Fruit fly (Drosophila melanogaster) whole organism, embryonic: Measurements from ENCODE around the gene CG3534.

Source experiments
- Abd-B ChIP-seq: fragments of 200-800 bp; sonication (Bioruptor generic); optimal IDR thresholded peaks from 2 replicates; lab custom pipeline; 2018; ENCODE audit warnings: missing biosample characterization, mild to moderate bottlenecking, missing genetic modification characterization, moderate library complexity
- B-H2 ChIP-seq: fragments of 200-800 bp; sonication (Bioruptor generic); optimal IDR thresholded peaks from 2 replicates; lab custom pipeline; 2018; ENCODE audit warnings: missing biosample characterization, mild to moderate bottlenecking, missing genetic modification characterization
- CG10959 ChIP-seq: fragments of 200-800 bp; sonication (Bioruptor generic); IDR thresholded peaks from 2 replicates; pipeline ENCODE4 v1.3.6; 2022; ENCODE audit warnings: missing biosample characterization, missing genetic modification characterization
- CG11456 ChIP-seq: fragments of 200-800 bp; sonication (Bioruptor generic); IDR thresholded peaks from 3 replicates; pipeline ENCODE4 v1.3.6; 2022; ENCODE audit warnings: missing biosample characterization, missing genetic modification characterization
- CG11695 ChIP-seq: fragments of 200-800 bp; sonication (Bioruptor generic); IDR thresholded peaks from 3 replicates; pipeline ENCODE4 v1.3.6; 2022; ENCODE audit warnings: missing biosample characterization, missing genetic modification characterization
- CG12769 ChIP-seq: fragments of 200-800 bp; sonication (Bioruptor generic); optimal IDR thresholded peaks from 2 replicates; lab custom pipeline; 2019; ENCODE audit warnings: missing biosample characterization, mild to moderate bottlenecking, missing genetic modification characterization, moderate library complexity
- CG13123 ChIP-seq: fragments of 200-800 bp; sonication (Bioruptor generic); optimal IDR thresholded peaks from 2 replicates; lab custom pipeline; 2016; ENCODE audit warnings: missing biosample characterization, missing genetic modification characterization
- CG13624 ChIP-seq: fragments of 200-800 bp; sonication (Bioruptor generic); optimal IDR thresholded peaks from 2 replicates; lab custom pipeline; 2016; ENCODE audit warnings: missing biosample characterization, missing genetic modification characterization
- CG14441 ChIP-seq: fragments of 200-800 bp; sonication (Bioruptor generic); IDR thresholded peaks from 2 replicates; pipeline ENCODE4 v1.3.6; 2022; ENCODE audit warnings: missing biosample characterization, missing genetic modification characterization
- CG15479 ChIP-seq: fragments of 200-800 bp; sonication (Bioruptor generic); optimal IDR thresholded peaks from 3 replicates; lab custom pipeline; 2019; ENCODE audit warnings: missing biosample characterization, mild to moderate bottlenecking, missing genetic modification characterization, moderate library complexity
- CG15601 ChIP-seq: fragments of 200-800 bp; sonication (Bioruptor generic); optimal IDR thresholded peaks from 3 replicates; lab custom pipeline; 2019; ENCODE audit warnings: missing biosample characterization, mild to moderate bottlenecking, missing genetic modification characterization, moderate library complexity
- CG15696 ChIP-seq: fragments of 200-800 bp; sonication (Bioruptor generic); optimal IDR thresholded peaks from 2 replicates; lab custom pipeline; 2019; ENCODE audit warnings: missing biosample characterization, mild to moderate bottlenecking, missing genetic modification characterization, moderate library complexity
- CG30431 ChIP-seq: fragments of 200-800 bp; sonication (Bioruptor generic); optimal IDR thresholded peaks from 2 replicates; lab custom pipeline; 2017; ENCODE audit warnings: missing biosample characterization, missing genetic modification characterization
- CG3726 ChIP-seq: fragments of 200-800 bp; sonication (Bioruptor generic); IDR thresholded peaks from 3 replicates; pipeline ENCODE4, ENCODE4 v1.3.6; 2022; ENCODE audit warnings: missing biosample characterization, missing genetic modification characterization
- CG43689 ChIP-seq: fragments of 200-800 bp; sonication (Bioruptor generic); IDR thresholded peaks from 2 replicates; pipeline ENCODE4 v1.3.6; 2022; ENCODE audit warnings: missing biosample characterization, missing genetic modification characterization
- CG7271 ChIP-seq: fragments of 200-800 bp; sonication (Bioruptor generic); optimal IDR thresholded peaks from 2 replicates; lab custom pipeline; 2018; ENCODE audit warnings: missing biosample characterization, mild to moderate bottlenecking, missing genetic modification characterization, moderate library complexity
- CG7357 ChIP-seq: fragments of 200-800 bp; sonication (Bioruptor generic); IDR thresholded peaks from 3 replicates; pipeline ENCODE4 v1.3.6; 2022; ENCODE audit warnings: missing biosample characterization, missing genetic modification characterization
- Chrac-16 ChIP-seq: fragments of 200-800 bp; sonication (Bioruptor generic); optimal IDR thresholded peaks from 3 replicates; lab custom pipeline; 2016; ENCODE audit warnings: missing biosample characterization, missing genetic modification characterization
- CoRest ChIP-seq: fragments of 200-800 bp; sonication (Bioruptor generic); optimal IDR thresholded peaks from 3 replicates; lab custom pipeline; 2018; ENCODE audit warnings: missing biosample characterization, mild to moderate bottlenecking, missing genetic modification characterization, moderate library complexity
- Deaf1 ChIP-seq: fragments of 200-800 bp; optimal IDR thresholded peaks from 3 replicates; lab custom pipeline; 2019; ENCODE audit warnings: missing biosample characterization, mild to moderate bottlenecking, missing genetic modification characterization, moderate library complexity
- E2f1 ChIP-seq: fragments of 200-800 bp; sonication (Bioruptor generic); IDR thresholded peaks from 2 replicates; pipeline ENCODE4 v1.3.6; 2022; ENCODE audit warnings: missing biosample characterization, missing genetic modification characterization
- HmgZ ChIP-seq: fragments of 200-800 bp; sonication (Bioruptor generic); optimal IDR thresholded peaks from 2 replicates; lab custom pipeline; 2018; ENCODE audit warnings: missing biosample characterization, mild to moderate bottlenecking, missing genetic modification characterization
- Lhr ChIP-seq: fragments of 200-800 bp; sonication (Bioruptor generic); optimal IDR thresholded peaks from 3 replicates; lab custom pipeline; 2017; ENCODE audit warnings: mild to moderate bottlenecking, missing biosample characterization, missing genetic modification reagents, missing genetic modification characterization
- Nf-YB ChIP-seq: fragments of 200-800 bp; sonication (Bioruptor generic); optimal IDR thresholded peaks from 3 replicates; lab custom pipeline; 2019; ENCODE audit warnings: missing biosample characterization, mild to moderate bottlenecking, missing genetic modification characterization, moderate library complexity
- Xbp1 ChIP-seq: fragments of 200-800 bp; sonication (Bioruptor generic); optimal IDR thresholded peaks from 3 replicates; lab custom pipeline; 2016; ENCODE audit warnings: missing biosample characterization, mild to moderate bottlenecking, missing genetic modification characterization
- amos ChIP-seq: fragments of 200-800 bp; sonication (Bioruptor generic); IDR thresholded peaks from 2 replicates; pipeline ENCODE4 v1.3.6; 2022; ENCODE audit warnings: missing biosample characterization, missing genetic modification characterization; ENCODE audit not compliant: partially characterized antibody
- ato ChIP-seq: fragments of 200-800 bp; sonication (Bioruptor generic); IDR thresholded peaks from 2 replicates; pipeline ENCODE4 v1.3.6; 2022; ENCODE audit warnings: missing biosample characterization, missing genetic modification characterization; ENCODE audit not compliant: partially characterized antibody
- br ChIP-seq: fragments of >200 bp; optimal IDR thresholded peaks from 2 replicates; lab custom pipeline; 2017
- bsh ChIP-seq, 2 experiments: fragments of 200-800 bp; sonication (Bioruptor generic); optimal IDR thresholded peaks; 2 replicates each; lab custom pipeline; 2017 to 2018; ENCODE audit warnings: mild to moderate bottlenecking in 2 of 2, missing biosample characterization in 2 of 2, missing genetic modification characterization in 2 of 2, moderate library complexity in 1 of 2
- cad ChIP-seq: fragments of >200 bp; optimal IDR thresholded peaks from 2 replicates; lab custom pipeline; 2017; ENCODE audit warnings: missing biosample characterization, missing genetic modification characterization
- cg ChIP-seq: fragments of 200-800 bp; sonication (Bioruptor generic); optimal IDR thresholded peaks from 3 replicates; lab custom pipeline; 2019; ENCODE audit warnings: missing biosample characterization, mild to moderate bottlenecking, missing genetic modification characterization, moderate library complexity
- dysf ChIP-seq: fragments of 200-800 bp; sonication (Bioruptor generic); IDR thresholded peaks from 3 replicates; pipeline ENCODE4 v1.3.6; 2022; ENCODE audit warnings: missing biosample characterization, missing genetic modification characterization
- esg ChIP-seq: fragments of 200-800 bp; sonication (Bioruptor generic); conservative IDR thresholded peaks from 2 replicates; pipeline ENCODE4 v1.3.6; 2022; ENCODE audit warnings: missing biosample characterization, missing genetic modification characterization
- eve ChIP-seq, 2 experiments: fragments of >200 bp; optimal IDR thresholded peaks; 2 replicates each; lab custom pipeline; 2017; ENCODE audit warnings: missing biosample characterization in 2 of 2, missing genetic modification characterization in 2 of 2
- gcm ChIP-seq: fragments of 200-800 bp; sonication (Bioruptor generic); optimal IDR thresholded peaks from 2 replicates; lab custom pipeline; 2019; ENCODE audit warnings: missing biosample characterization, mild to moderate bottlenecking, missing genetic modification characterization, moderate library complexity
- gro ChIP-seq: fragments of 200-800 bp; sonication (Bioruptor generic); optimal IDR thresholded peaks from 2 replicates; lab custom pipeline; 2016; ENCODE audit warnings: missing biosample characterization, missing genetic modification characterization
- lilli ChIP-seq: fragments of 200-800 bp; sonication (Bioruptor generic); optimal IDR thresholded peaks from 3 replicates; lab custom pipeline; 2016; ENCODE audit warnings: missing biosample characterization, missing genetic modification characterization
- pho ChIP-seq: fragments of 200-800 bp; sonication (Bioruptor generic); optimal IDR thresholded peaks from 2 replicates; lab custom pipeline; 2016; ENCODE audit warnings: missing biosample characterization, missing genetic modification characterization
- pnt ChIP-seq: fragments of 200-800 bp; sonication (Bioruptor generic); optimal IDR thresholded peaks from 3 replicates; lab custom pipeline; 2016; ENCODE audit warnings: missing biosample characterization, missing genetic modification characterization
- slbo ChIP-seq: fragments of 200-800 bp; sonication (Bioruptor generic); IDR thresholded peaks from 2 replicates; pipeline ENCODE4 v1.3.6; 2022; ENCODE audit warnings: missing biosample characterization, missing genetic modification characterization
- sug ChIP-seq: fragments of 200-800 bp; optimal IDR thresholded peaks from 2 replicates; lab custom pipeline; 2019; ENCODE audit warnings: missing biosample characterization, mild to moderate bottlenecking, missing genetic modification characterization, moderate library complexity
- tll ChIP-seq, 2 experiments: fragments of 200-800 bp in 1 of 2; fragments of >200 bp in 1 of 2; sonication (Bioruptor generic) in 1 of 2; optimal IDR thresholded peaks; 2 replicates each; lab custom pipeline; 2017 to 2019; ENCODE audit warnings: missing biosample characterization in 2 of 2, missing genetic modification characterization in 2 of 2, mild to moderate bottlenecking in 1 of 2, moderate library complexity in 1 of 2
- tna ChIP-seq: fragments of 200-800 bp; sonication (Bioruptor generic); IDR thresholded peaks from 2 replicates; pipeline ENCODE4 v1.3.6; 2022; ENCODE audit warnings: missing biosample characterization, missing genetic modification characterization; ENCODE audit not compliant: partially characterized antibody
- tx ChIP-seq: fragments of 200-800 bp; sonication (Bioruptor generic); optimal IDR thresholded peaks from 2 replicates; lab custom pipeline; 2016; ENCODE audit warnings: missing biosample characterization, missing genetic modification characterization
- vvl ChIP-seq: fragments of 200-800 bp; sonication (Bioruptor generic); IDR thresholded peaks from 2 replicates; pipeline ENCODE4 v1.3.6; 2022; ENCODE audit warnings: missing biosample characterization, missing genetic modification characterization

The CG3534 gene

DNA sequence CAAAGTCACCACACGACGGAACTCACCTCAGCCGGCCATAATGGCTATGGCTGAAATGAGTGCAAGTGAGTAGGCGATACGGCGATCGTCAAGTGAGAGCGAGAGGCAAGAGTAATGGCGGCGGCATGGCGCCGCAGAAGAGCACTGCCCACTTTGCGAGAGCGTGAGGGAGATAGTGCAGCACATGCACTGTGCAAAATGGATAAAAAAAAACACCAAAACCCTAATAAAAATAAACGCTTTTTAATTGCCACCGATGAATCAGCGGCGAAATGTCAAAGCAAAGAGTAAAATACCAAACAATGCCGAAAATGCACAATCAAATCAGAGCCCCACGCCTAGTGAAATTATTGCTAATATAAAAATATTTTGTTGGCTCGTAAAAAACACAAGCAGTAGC lies 47.6 kb upstream of the CG3534 start (continued):
- no peak for TF ChIP-seq CG43689 (GFP tag; lab: Robert Waterston, UW)
- peak; percentile 46 for TF ChIP-seq CG15479 (GFP tag; lab: Kevin White, UChicago)
- TF ChIP-seq CG15696 (tag; lab: Kevin White, UChicago) = no peak
- peak; percentile 57 for TF ChIP-seq slbo (GFP tag; lab: Robert Waterston, UW)
- peak; percentile 20; the same call in 1 of the 2 replicates for TF ChIP-seq amos (GFP tag; lab: Robert Waterston, UW)
- TF ChIP-seq CG7357 = 0 out of 3 replicates have a peak, but pooled peaks have one; percentile 18
- no peak for TF ChIP-seq pnt (GFP tag; lab: Kevin White, UChicago)
- peak; percentile 21 for TF ChIP-seq Deaf1 (tag; lab: Kevin White, UChicago)
- TF ChIP-seq Xbp1 (GFP tag; lab: Kevin White, UChicago) = peak; percentile 20
- TF ChIP-seq esg = 0 out of 2 replicates have a peak, but pooled peaks have one; percentile 12
- peak; percentile 48 for TF ChIP-seq tna (GFP tag; lab: Robert Waterston, UW)
- TF ChIP-seq dysf (GFP tag; lab: Robert Waterston, UW) = 0 out of 3 replicates have a peak, but pooled peaks have one; percentile 30

DNA sequence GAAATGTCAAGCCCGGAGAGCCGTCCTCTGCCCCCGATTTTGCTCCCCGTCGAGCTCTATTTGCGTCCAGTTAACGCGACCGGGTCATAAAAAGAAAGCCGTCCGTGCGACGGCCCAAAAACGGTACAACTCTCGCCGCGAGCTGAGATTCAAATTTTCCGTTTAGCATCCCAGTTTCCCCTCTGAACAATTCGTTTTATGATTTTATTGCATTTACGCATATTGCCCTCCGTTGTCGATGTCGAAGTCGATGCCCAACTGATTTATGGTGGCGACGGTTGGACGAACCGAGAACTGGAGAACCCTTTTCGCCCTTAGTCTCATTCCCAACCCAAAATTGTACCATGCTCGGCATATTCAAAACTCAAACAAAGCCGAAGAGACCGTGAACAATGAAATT lies 44.9 kb upstream of the CG3534 start:
- TF ChIP-seq eve (GFP tag; optimal IDR thresholded peaks at IDR 0.05; lab: Kevin White, UChicago) = no peak
- TF ChIP-seq gcm (GFP tag; lab: Kevin White, UChicago) = no peak
- TF ChIP-seq CG15601 (tag; lab: Kevin White, UChicago) = no peak
- peak in 1 of 2 experiments; percentile 71 for TF ChIP-seq tll (GFP tag; optimal IDR thresholded peaks at IDR 0.05; lab: Kevin White, UChicago)
- TF ChIP-seq ato (GFP tag; lab: Robert Waterston, UW) = no peak
- no peak for TF ChIP-seq pho
- TF ChIP-seq cad (GFP tag; lab: Kevin White, UChicago) = peak; percentile 92
- no peak for TF ChIP-seq Lhr (GFP tag; lab: Kevin White, UChicago)
- TF ChIP-seq br (lab: Kevin White, UChicago) = no peak

DNA sequence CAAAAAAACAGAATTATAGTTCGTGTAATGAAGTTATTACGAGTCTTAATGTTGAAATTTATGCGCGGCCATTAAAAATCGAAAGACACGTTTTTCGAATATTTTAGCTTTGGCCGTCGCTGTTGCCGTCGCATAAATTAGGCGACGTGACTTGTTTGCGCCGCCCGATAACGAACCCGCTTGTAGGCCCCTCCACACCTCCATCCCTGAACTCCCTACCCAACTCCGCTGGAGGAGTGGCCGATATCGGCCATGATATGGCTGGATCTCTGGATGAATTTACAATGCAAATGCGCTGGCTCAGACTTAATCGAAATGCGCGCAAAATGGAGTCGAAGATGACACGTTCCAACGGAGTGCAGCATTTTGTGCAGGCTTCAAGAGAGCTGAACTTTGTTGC lies 41.8 kb upstream of the CG3534 start:
- TF ChIP-seq CG43689 (GFP tag; lab: Robert Waterston, UW) = no peak
- TF ChIP-seq CG12769 (tag; lab: Kevin White, UChicago) = peak; percentile 80
- peak; percentile 93 for TF ChIP-seq vvl (GFP tag; lab: Robert Waterston, UW)
- TF ChIP-seq lilli (GFP tag; lab: Kevin White, UChicago) = no peak
- peak; percentile 21 for TF ChIP-seq Abd-B (GFP tag; lab: Kevin White, UChicago)
- no peak for TF ChIP-seq CG11695 (GFP tag; lab: Robert Waterston, UW)
- TF ChIP-seq CoRest (tag; lab: Kevin White, UChicago) = no peak
- peak; percentile 3 for TF ChIP-seq Nf-YB (GFP tag; lab: Kevin White, UChicago)
- no peak for TF ChIP-seq sug (tag; lab: Kevin White, UChicago)
- no peak for TF ChIP-seq bsh (GFP tag; optimal IDR thresholded peaks at IDR 0.05; lab: Kevin White, UChicago)
- no peak for TF ChIP-seq CG13624 (GFP tag; lab: Kevin White, UChicago)
- TF ChIP-seq E2f1 (GFP tag; lab: Robert Waterston, UW) = no peak

DNA sequence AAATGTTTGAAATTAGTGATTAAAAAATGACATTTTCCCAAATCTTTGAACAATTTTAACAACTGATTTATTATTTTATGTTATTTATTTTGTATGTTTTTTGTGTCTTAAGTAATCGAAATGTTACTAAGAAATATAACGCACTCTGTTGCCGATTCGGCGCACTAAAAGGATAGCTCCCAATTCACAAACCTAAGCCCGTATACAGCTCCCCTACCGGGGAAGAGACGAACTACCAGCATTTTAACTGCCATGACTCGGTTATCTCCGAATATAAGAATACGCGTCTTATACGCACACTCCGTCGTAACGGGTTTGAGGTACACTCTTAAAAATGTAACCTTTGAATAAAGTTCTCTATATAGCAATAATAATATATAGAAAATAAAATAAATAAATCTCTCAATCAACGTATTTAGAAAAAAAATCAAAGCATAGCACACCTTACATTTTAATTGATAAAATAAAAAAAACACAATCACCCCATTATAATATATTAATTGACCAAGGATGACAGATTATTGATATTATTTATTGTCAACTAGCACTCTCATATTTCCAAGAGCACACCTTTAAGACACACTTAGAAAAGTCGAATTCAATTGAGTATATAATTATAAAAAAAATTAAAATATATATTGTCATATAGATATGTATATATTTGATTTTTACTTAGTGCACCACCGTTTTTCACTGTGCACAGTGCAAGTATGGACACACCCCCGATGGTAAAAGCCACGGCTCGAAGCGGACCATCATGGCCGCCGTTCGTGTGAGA lies 38.3 kb upstream of the CG3534 start:
- TF ChIP-seq CG7271 (tag; lab: Kevin White, UChicago) (peak; percentile 24), CG15601 (tag; lab: Kevin White, UChicago) (peak; percentile 77), B-H2 (GFP tag; lab: Kevin White, UChicago) (peak; percentile 49), CG11456 (GFP tag; lab: Robert Waterston, UW) (peak; percentile 80), CG13123 (GFP tag; lab: Kevin White, UChicago) (peak; percentile 57), CG3726 (0 out of 3 replicates have a peak, but pooled peaks have one; percentile 38), CG10959 (GFP tag; lab: Robert Waterston, UW) (peak; percentile 52), CG14441 (GFP tag; lab: Robert Waterston, UW) (peak; percentile 42; the same call in 1 of the 2 replicates), Chrac-16 (peak; percentile 70), tx (GFP tag; lab: Kevin White, UChicago) (no peak), HmgZ (tag; lab: Kevin White, UChicago) (no peak), gro (no peak), CG30431 (GFP tag; lab: Kevin White, UChicago) (peak; percentile 50), cg (GFP tag; lab: Kevin White, UChicago) (no peak)
